Fruit fly (Drosophila melanogaster): ENCODE data around the gene mub.
A peak's percentile ranks its signal among the peaks of the same experiment; 100 is the strongest.

Gene mub

dm6 chr3L:21892699-21893098 is 48.1 kb downstream of the mub start (continued):
- TF ChIP-seq CG2889 (GFP tag; IDR thresholded peaks at IDR 0.05) (0 out of 3 replicates have a peak, but pooled peaks have one; percentile 21), CG34224 (GFP tag; IDR thresholded peaks at IDR 0.05; ENCODE audit: partially characterized antibody) (no peak), CG17568 (GFP tag; optimal IDR thresholded peaks at IDR 0.05) (no peak), Myb (GFP tag; optimal IDR thresholded peaks at IDR 0.05) (no peak), zen2 (GFP tag; IDR thresholded peaks at IDR 0.05; ENCODE audit: partially characterized antibody) (0 out of 3 replicates have a peak, but pooled peaks have one; percentile 23), CG2202 (tag; optimal IDR thresholded peaks at IDR 0.05) (no peak), seq (GFP tag; IDR thresholded peaks at IDR 0.05) (no peak), CG10321 (GFP tag; IDR thresholded peaks at IDR 0.05) (no peak), CG2116 (GFP tag; optimal IDR thresholded peaks at IDR 0.05) (no peak)

- TF ChIP-seq pita (GFP tag; optimal IDR thresholded peaks at IDR 0.05) (no peak), vvl (GFP tag; IDR thresholded peaks at IDR 0.05) (peak; percentile 35; the same call in 1 of the 2 replicates), gce (GFP tag; IDR thresholded peaks at IDR 0.05) (peak; percentile 17; the same call in 1 of the 3 replicates), crol (GFP tag; IDR thresholded peaks at IDR 0.05) (peak; percentile 51), Adf1 (GFP tag; IDR thresholded peaks at IDR 0.05) (peak; percentile 31; the same call in 1 of the 2 replicates), zen (tag; optimal IDR thresholded peaks at IDR 0.05) (no peak), nom (GFP tag; optimal IDR thresholded peaks at IDR 0.05) (peak; percentile 58), CG8924 (tag; optimal IDR thresholded peaks at IDR 0.05) (no peak), Ets65A (GFP tag) (peak; percentile 52), CG2120 (GFP tag; optimal IDR thresholded peaks at IDR 0.05) (no peak), Dll (GFP tag; IDR thresholded peaks at IDR 0.05; ENCODE audit: partially characterized antibody) (no peak), Fer2 (tag; optimal IDR thresholded peaks at IDR 0.05) (no peak)
Measured at dm6 chr3L:21893697-21894099, 49.1 kb downstream of the mub start.

- TF ChIP-seq bsh (GFP tag; optimal IDR thresholded peaks at IDR 0.05) (peak in 1 of 2 experiments; percentile 53), CG10462 (GFP tag; optimal IDR thresholded peaks at IDR 0.05) (no peak), Sry-δ (GFP tag; optimal IDR thresholded peaks at IDR 0.05) (no peak)
Measured at dm6 chr3L:21894100-21894499, 49.5 kb downstream of the mub start.

- TF ChIP-seq nom (GFP tag; optimal IDR thresholded peaks at IDR 0.05), result peak; percentile 82
- TF ChIP-seq Ets65A (GFP tag), result peak; percentile 74
- TF ChIP-seq cg (GFP tag; optimal IDR thresholded peaks at IDR 0.05), result peak; percentile 0
- TF ChIP-seq Drgx (GFP tag; IDR thresholded peaks at IDR 0.05), result peak; percentile 47; the same call in 1 of the 2 replicates
- no peak for TF ChIP-seq HmgD (GFP tag; optimal IDR thresholded peaks at IDR 0.05)
- TF ChIP-seq NC2β (GFP tag; optimal IDR thresholded peaks at IDR 0.05), result no peak
- peak; percentile 74 for TF ChIP-seq crol (GFP tag; IDR thresholded peaks at IDR 0.05)
- peak; percentile 35 for TF ChIP-seq CG1832 (GFP tag; optimal IDR thresholded peaks at IDR 0.05)
Measured at dm6 chr3L:21894774-21895173, 50.2 kb downstream of the mub start.

dm6 chr3L:21896217-21896616 is 51.6 kb downstream of the mub start:
- TF ChIP-seq hbn (GFP tag; IDR thresholded peaks at IDR 0.05; ENCODE audit: partially characterized antibody) (no peak), Drgx (GFP tag; IDR thresholded peaks at IDR 0.05) (peak; percentile 44; the same call in 1 of the 2 replicates), CG7271 (tag; optimal IDR thresholded peaks at IDR 0.05) (no peak), bsh (GFP tag; optimal IDR thresholded peaks at IDR 0.05) (peak in 1 of 2 experiments; percentile 22), CG11456 (GFP tag; IDR thresholded peaks at IDR 0.05) (0 out of 3 replicates have a peak, but pooled peaks have one; percentile 39)

All from whole organism, embryonic.